Fruit fly (Drosophila melanogaster) whole organism, wandering third instar larva: Measurements from ENCODE around the gene Sdic2.

Experiments
- CG32264 ChIP-seq: fragments of 200-800 bp; sonication (Bioruptor generic); optimal IDR thresholded peaks from 2 replicates; lab custom pipeline; 2016; ENCODE audit warnings: missing biosample characterization, missing genetic modification characterization
- CG9705 ChIP-seq: fragments of 200-800 bp; sonication (Bioruptor generic); optimal IDR thresholded peaks from 2 replicates; lab custom pipeline; 2018; ENCODE audit warnings: missing biosample characterization, mild to moderate bottlenecking, missing genetic modification characterization
- CrebA ChIP-seq: fragments of 200-800 bp; sonication (Bioruptor generic); optimal IDR thresholded peaks from 2 replicates; lab custom pipeline; 2016; ENCODE audit warnings: missing biosample characterization, mild to moderate bottlenecking, missing genetic modification characterization, borderline replicate concordance
- Hnf4 ChIP-seq: fragments of 200-800 bp; sonication (Bioruptor generic); optimal IDR thresholded peaks from 2 replicates; lab custom pipeline; 2016; ENCODE audit warnings: missing biosample characterization, mild to moderate bottlenecking, missing genetic modification characterization
- Mio ChIP-seq: sonication (Bioruptor generic); optimal IDR thresholded peaks from 2 replicates; lab custom pipeline; 2016; ENCODE audit warnings: missing biosample characterization, missing genetic modification characterization
- N ChIP-seq: fragments of >200 bp; optimal IDR thresholded peaks from 2 replicates; lab custom pipeline; 2018; ENCODE audit warnings: missing biosample characterization, missing external identifiers, missing genetic modification characterization
- OdsH ChIP-seq: fragments of 200-800 bp; sonication (Bioruptor generic); optimal IDR thresholded peaks from 2 replicates; lab custom pipeline; 2016; ENCODE audit warnings: missing biosample characterization, mild to moderate bottlenecking, missing genetic modification characterization
- Rel ChIP-seq, 2 experiments: fragments of 200-800 bp; sonication (Bioruptor generic) in 1 of 2; optimal IDR thresholded peaks; 2 replicates in 1 of 2; 3 replicates in 1 of 2; lab custom pipeline; 2016 to 2019; ENCODE audit warnings: mild to moderate bottlenecking in 2 of 2, missing biosample characterization in 2 of 2, missing genetic modification characterization in 2 of 2, moderate library complexity in 1 of 2
- Sp1 ChIP-seq: fragments of 200-800 bp; sonication (Bioruptor generic); optimal IDR thresholded peaks from 3 replicates; lab custom pipeline; 2019; ENCODE audit warnings: missing biosample characterization, mild to moderate bottlenecking, missing genetic modification characterization, moderate library complexity
- brk ChIP-seq: fragments of 200-800 bp; sonication (Bioruptor generic); optimal IDR thresholded peaks from 2 replicates; lab custom pipeline; 2016; ENCODE audit warnings: missing biosample characterization, mild to moderate bottlenecking, missing genetic modification characterization
- dmrt93B ChIP-seq: fragments of 200-800 bp; sonication (Bioruptor generic); optimal IDR thresholded peaks from 2 replicates; lab custom pipeline; 2018; ENCODE audit warnings: missing biosample characterization, mild to moderate bottlenecking, missing genetic modification characterization
- dsf ChIP-seq: sonication (Bioruptor generic); optimal IDR thresholded peaks from 2 replicates; lab custom pipeline; 2016; ENCODE audit warnings: missing biosample characterization, missing genetic modification characterization, borderline replicate concordance
- foxo ChIP-seq, 2 experiments: fragments of 200-800 bp; sonication (Bioruptor generic); optimal IDR thresholded peaks; 2 replicates in 1 of 2; 3 replicates in 1 of 2; lab custom pipeline; 2016 to 2017; ENCODE audit warnings: missing biosample characterization in 2 of 2, missing genetic modification characterization in 2 of 2
- fru ChIP-seq: fragments of 200-800 bp; sonication (Bioruptor generic); optimal IDR thresholded peaks from 3 replicates; lab custom pipeline; 2016; ENCODE audit warnings: missing biosample characterization, mild to moderate bottlenecking, missing genetic modification characterization
- h ChIP-seq: fragments of 200-800 bp; sonication (Bioruptor generic); optimal IDR thresholded peaks from 3 replicates; lab custom pipeline; 2016; ENCODE audit warnings: missing biosample characterization, mild to moderate bottlenecking, missing genetic modification characterization
- lola ChIP-seq: fragments of >200 bp; optimal IDR thresholded peaks from 2 replicates; lab custom pipeline; 2017; ENCODE audit warnings: missing biosample characterization, missing genetic modification characterization
- psq ChIP-seq: fragments of 200-800 bp; sonication (Bioruptor generic); optimal IDR thresholded peaks from 3 replicates; lab custom pipeline; 2017; ENCODE audit warnings: missing biosample characterization, mild to moderate bottlenecking, missing genetic modification characterization, moderate library complexity
- rgr ChIP-seq: fragments of 200-800 bp; sonication (Bioruptor generic); optimal IDR thresholded peaks from 3 replicates; lab custom pipeline; 2016; ENCODE audit warnings: missing biosample characterization, mild to moderate bottlenecking, missing genetic modification characterization
- sv ChIP-seq: fragments of 200-800 bp; sonication (Bioruptor generic); optimal IDR thresholded peaks from 3 replicates; lab custom pipeline; 2016; ENCODE audit warnings: missing biosample characterization, missing genetic modification characterization
- woc ChIP-seq: sonication (Bioruptor generic); optimal IDR thresholded peaks from 2 replicates; lab custom pipeline; 2016; ENCODE audit warnings: missing biosample characterization, mild to moderate bottlenecking, missing genetic modification characterization

Sdic2 gene

dm6 chrX:20133432-20133831 is 52.9 kb downstream of the Sdic2 start, which contains the start of gene CG15322:
CG15322 (plus strand) TSS chrX:20133579.
- TF ChIP-seq CrebA (GFP tag; lab: Kevin White, UChicago): no peak
- no peak for TF ChIP-seq Mio (GFP tag; lab: Kevin White, UChicago)
- TF ChIP-seq lola (GFP tag; lab: Kevin White, UChicago): no peak
- TF ChIP-seq Sp1 (GFP tag; lab: Kevin White, UChicago): no peak
- no peak for TF ChIP-seq rgr (GFP tag; lab: Kevin White, UChicago)
- TF ChIP-seq sv (GFP tag; lab: Kevin White, UChicago): no peak
- TF ChIP-seq foxo (GFP tag; optimal IDR thresholded peaks at IDR 0.05; lab: Kevin White, UChicago): no peak
- no peak for TF ChIP-seq psq (GFP tag; lab: Kevin White, UChicago)
- no peak for TF ChIP-seq brk (GFP tag; lab: Kevin White, UChicago)
- TF ChIP-seq dmrt93B (GFP tag; lab: Kevin White, UChicago): no peak
- no peak for TF ChIP-seq h (GFP tag; lab: Kevin White, UChicago)
- TF ChIP-seq Rel (GFP tag; optimal IDR thresholded peaks at IDR 0.05; lab: Kevin White, UChicago): no peak
- no peak for TF ChIP-seq Rel (tag; optimal IDR thresholded peaks at IDR 0.05; lab: Kevin White, UChicago)
- no peak for TF ChIP-seq fru (GFP tag; lab: Kevin White, UChicago)
- TF ChIP-seq woc (GFP tag; lab: Kevin White, UChicago): no peak
- TF ChIP-seq CG9705: no peak
- TF ChIP-seq dsf (GFP tag; lab: Kevin White, UChicago): no peak
- TF ChIP-seq N (GFP tag; lab: Kevin White, UChicago): no peak
- TF ChIP-seq Hnf4: no peak
- no peak for TF ChIP-seq CG32264 (GFP tag; lab: Kevin White, UChicago)
- TF ChIP-seq OdsH (GFP tag; lab: Kevin White, UChicago): no peak
- TF ChIP-seq, all 38 proteins: peak for 0
